Worm (Caenorhabditis elegans) whole organism, midembryonic: Measurements from ENCODE around the gene F14H3.6.

Source experiments
- cog-1 ChIP-seq: sonication (generic microtip); optimal IDR thresholded peaks from 2 replicates; lab custom pipeline; 2016; ENCODE audit warnings: missing genetic modification characterization, missing compliant biosample characterization
- flt-1 ChIP-seq: fragments of 200-800 bp; sonication (Bioruptor generic); IDR thresholded peaks from 2 replicates; pipeline ENCODE4 v1.3.6; 2022; ENCODE audit warnings: missing genetic modification characterization, missing compliant biosample characterization
- med-1 ChIP-seq: sonication (generic microtip); optimal IDR thresholded peaks from 2 replicates; lab custom pipeline; 2017; ENCODE audit warnings: missing genetic modification characterization, mild to moderate bottlenecking, missing compliant biosample characterization, antibody characterized with exemption, missing genetic modification reagents; ENCODE audit not compliant: insufficient read depth
- ref-1 ChIP-seq: fragments of 200-800 bp; sonication (Bioruptor generic); conservative IDR thresholded peaks from 2 replicates; pipeline ENCODE4 v1.3.6; 2022; ENCODE audit warnings: missing genetic modification reagents, missing genetic modification characterization, missing compliant biosample characterization
- ztf-23 ChIP-seq: fragments of 200-800 bp; sonication (Bioruptor generic); IDR thresholded peaks from 2 replicates; pipeline ENCODE4 v1.3.6; 2022; ENCODE audit warnings: missing genetic modification reagents, missing genetic modification characterization, missing compliant biosample characterization
- ztf-29 ChIP-seq: fragments of 200-800 bp; sonication (Bioruptor generic); IDR thresholded peaks from 2 replicates; pipeline ENCODE4 v1.3.6; 2022; ENCODE audit warnings: missing genetic modification reagents, missing genetic modification characterization, missing compliant biosample characterization

- TF ChIP-seq ref-1 (GFP tag; lab: Robert Waterston, UW), result no peak
- TF ChIP-seq cog-1 (tag; lab: Kevin White, UChicago), result no peak
- no peak for TF ChIP-seq flt-1 (GFP tag; lab: Robert Waterston, UW)
- TF ChIP-seq ztf-23 (GFP tag; lab: Robert Waterston, UW), result no peak
- no peak for TF ChIP-seq med-1 (GFP tag; lab: Kevin White, UChicago)
- TF ChIP-seq ztf-29 (GFP tag; lab: Robert Waterston, UW), result no peak
Observed at ce11 chrV:16036166-16036565, 22.5 kb downstream of the F14H3.6 start, which contains the start of gene T10C6.10.
